Worm (Caenorhabditis elegans) whole organism, L4 larva: ENCODE results near the gene nhr-20.
A peak's percentile ranks its signal among the peaks of the same experiment; 100 is the strongest.

ENCODE experiments used
- F10B5.3 ChIP-seq: sonication (generic microtip); optimal IDR thresholded peaks from 2 replicates; lab custom pipeline; 2016; ENCODE audit warnings: mild to moderate bottlenecking, missing genetic modification characterization, missing compliant biosample characterization
- F37D6.2 ChIP-seq: sonication (generic microtip); optimal IDR thresholded peaks from 2 replicates; lab custom pipeline; 2016; ENCODE audit warnings: mild to moderate bottlenecking, missing genetic modification characterization, missing compliant biosample characterization
- F44E2.7 ChIP-seq: fragments of 200-800 bp; sonication (Bioruptor generic); IDR thresholded peaks from 2 replicates; pipeline ENCODE4 v2.1.2; 2022; ENCODE audit warnings: missing genetic modification characterization, missing compliant biosample characterization
- Y105C5A.15 ChIP-seq: fragments of 200-800 bp; sonication (Bioruptor generic); IDR thresholded peaks from 2 replicates; pipeline ENCODE4 v1.3.6; 2022; ENCODE audit warnings: missing genetic modification characterization, missing compliant biosample characterization
- ZK546.5 ChIP-seq, 2 experiments: sonication (generic microtip); optimal IDR thresholded peaks; 2 replicates each; lab custom pipeline; 2017; ENCODE audit warnings: missing biosample characterization in 2 of 2, missing genetic modification characterization in 2 of 2
- aha-1 ChIP-seq: fragments of 150-350 bp; peaks from one replicate; lab custom pipeline; 2014; ENCODE audit warnings: missing biosample characterization, missing genetic modification characterization
- aly-2 ChIP-seq: sonication (generic microtip); optimal IDR thresholded peaks from 2 replicates; lab custom pipeline; 2018; ENCODE audit warnings: missing biosample characterization, missing genetic modification characterization
- ceh-20 ChIP-seq: fragments of 200-800 bp; sonication (Bioruptor generic); IDR thresholded peaks from 2 replicates; pipeline ENCODE4 v1.3.6; 2022; ENCODE audit warnings: missing genetic modification reagents, missing genetic modification characterization, missing compliant biosample characterization
- ceh-28 ChIP-seq: fragments of 150-350 bp; optimal IDR thresholded peaks from 2 replicates; lab custom pipeline; 2014; ENCODE audit warnings: missing biosample characterization, missing genetic modification reagents, missing genetic modification characterization
- ces-1 ChIP-seq: fragments of 150-350 bp; sonication (generic microtip); optimal IDR thresholded peaks from 4 replicates; lab custom pipeline; 2014; ENCODE audit warnings: missing biosample characterization, missing genetic modification reagents, missing genetic modification characterization
- ctbp-1 ChIP-seq: fragments of 200-800 bp; sonication (Bioruptor generic); IDR thresholded peaks from 2 replicates; pipeline ENCODE4 v1.3.6; 2022; ENCODE audit warnings: missing genetic modification reagents, missing genetic modification characterization, missing compliant biosample characterization
- daf-19 ChIP-seq: fragments of 200-800 bp; sonication (Bioruptor generic); conservative IDR thresholded peaks from 2 replicates; pipeline ENCODE4 v1.3.6; 2022; ENCODE audit warnings: missing genetic modification characterization, missing compliant biosample characterization
- dmd-6 ChIP-seq: fragments of 200-800 bp; sonication (Bioruptor generic); IDR thresholded peaks from 2 replicates; pipeline ENCODE4 v1.3.6; 2022; ENCODE audit warnings: missing genetic modification reagents, missing genetic modification characterization, missing compliant biosample characterization
- dmd-8 ChIP-seq: fragments of 200-800 bp; sonication (Bioruptor generic); IDR thresholded peaks from 2 replicates; pipeline ENCODE4 v1.3.6; 2022; ENCODE audit warnings: missing genetic modification characterization, missing compliant biosample characterization
- dpl-1 ChIP-seq: fragments of 150-350 bp; optimal IDR thresholded peaks from 2 replicates; lab custom pipeline; 2014; ENCODE audit warnings: missing biosample characterization, missing genetic modification reagents, missing genetic modification characterization
- duxl-1 ChIP-seq: sonication (generic microtip); optimal IDR thresholded peaks from 2 replicates; lab custom pipeline; 2016; ENCODE audit warnings: mild to moderate bottlenecking, missing genetic modification characterization, moderate library complexity, missing compliant biosample characterization; ENCODE audit not compliant: poor library complexity
- dve-1 ChIP-seq: sonication (generic microtip); optimal IDR thresholded peaks from 2 replicates; lab custom pipeline; 2017; ENCODE audit warnings: antibody characterized with exemption, mild to moderate bottlenecking, missing genetic modification characterization, missing compliant biosample characterization; ENCODE audit not compliant: insufficient read depth
- egl-43 ChIP-seq: fragments of 200-800 bp; sonication (Bioruptor generic); IDR thresholded peaks from 2 replicates; pipeline ENCODE4 v1.3.6; 2022; ENCODE audit warnings: missing genetic modification reagents, missing genetic modification characterization, missing compliant biosample characterization
- hlh-11 ChIP-seq: fragments of 200-800 bp; sonication (Bioruptor generic); optimal IDR thresholded peaks from 2 replicates; lab custom pipeline; 2018; ENCODE audit warnings: mild to moderate bottlenecking, missing genetic modification characterization, missing compliant biosample characterization
- hlh-30 ChIP-seq: sonication (generic microtip); optimal IDR thresholded peaks from 2 replicates; lab custom pipeline; 2017; ENCODE audit warnings: antibody characterized with exemption, mild to moderate bottlenecking, missing genetic modification characterization, missing compliant biosample characterization; ENCODE audit not compliant: insufficient read depth
- hmg-1.1 ChIP-seq: fragments of 200-800 bp; sonication (Bioruptor generic); IDR thresholded peaks from 2 replicates; pipeline ENCODE4 v1.3.6; 2022; ENCODE audit warnings: missing genetic modification reagents, missing genetic modification characterization, missing compliant biosample characterization
- jun-1 ChIP-seq: fragments of 150-350 bp; optimal IDR thresholded peaks from 2 replicates; lab custom pipeline; 2014; ENCODE audit warnings: missing biosample characterization, missing genetic modification reagents, missing genetic modification characterization
- lim-7 ChIP-seq: fragments of 200-800 bp; sonication (Bioruptor generic); IDR thresholded peaks from 2 replicates; pipeline ENCODE4 v1.3.6; 2022; ENCODE audit warnings: missing genetic modification characterization, missing compliant biosample characterization
- lin-13 ChIP-seq: fragments of 150-350 bp; optimal IDR thresholded peaks from 2 replicates; lab custom pipeline; 2014; ENCODE audit warnings: missing biosample characterization, missing genetic modification reagents, missing genetic modification characterization
- lin-29 ChIP-seq: fragments of 200-800 bp; sonication (Bioruptor generic); IDR thresholded peaks from 2 replicates; pipeline ENCODE4 v1.3.6; 2022; ENCODE audit warnings: missing genetic modification reagents, missing genetic modification characterization, missing compliant biosample characterization
- lsy-2 ChIP-seq, 2 experiments: fragments of 150-350 bp in 1 of 2; sonication (generic microtip) in 1 of 2; optimal IDR thresholded peaks; 2 replicates each; lab custom pipeline; 2014 to 2017; ENCODE audit warnings: missing biosample characterization in 2 of 2, missing genetic modification characterization in 2 of 2
- mdl-1 ChIP-seq, 2 experiments: fragments of 150-350 bp in 1 of 2; sonication (generic microtip) in 1 of 2; optimal IDR thresholded peaks; 2 replicates each; lab custom pipeline; 2014 to 2017; ENCODE audit warnings: missing biosample characterization in 2 of 2, missing genetic modification characterization in 2 of 2
- mep-1 ChIP-seq: fragments of 150-350 bp; sonication (generic microtip); optimal IDR thresholded peaks from 3 replicates; lab custom pipeline; 2014; ENCODE audit warnings: missing biosample characterization, missing genetic modification characterization
- mes-2 ChIP-seq: sonication (generic microtip); optimal IDR thresholded peaks from 2 replicates; lab custom pipeline; 2016; ENCODE audit warnings: missing genotype, mild to moderate bottlenecking, missing genetic modification characterization, missing compliant biosample characterization; ENCODE audit not compliant: poor library complexity, severe bottlenecking
- mxl-3 ChIP-seq: fragments of 200-800 bp; sonication (Bioruptor generic); optimal IDR thresholded peaks from 2 replicates; lab custom pipeline; 2018; ENCODE audit warnings: mild to moderate bottlenecking, missing genetic modification characterization, missing compliant biosample characterization
- nhr-10 ChIP-seq: fragments of 150-350 bp; optimal IDR thresholded peaks from 2 replicates; lab custom pipeline; 2014; ENCODE audit warnings: missing biosample characterization, missing genetic modification characterization
- nhr-11 ChIP-seq: fragments of 150-350 bp; optimal IDR thresholded peaks from 2 replicates; lab custom pipeline; 2014; ENCODE audit warnings: missing biosample characterization, missing genetic modification characterization
- nhr-237 ChIP-seq: sonication (generic microtip); optimal IDR thresholded peaks from 2 replicates; lab custom pipeline; 2017; ENCODE audit warnings: missing biosample characterization, missing genetic modification characterization
- nhr-25 ChIP-seq: sonication (generic microtip); optimal IDR thresholded peaks from 2 replicates; lab custom pipeline; 2017; ENCODE audit warnings: missing genetic modification characterization, mild to moderate bottlenecking, missing compliant biosample characterization, antibody characterized with exemption, moderate library complexity, borderline replicate concordance; ENCODE audit not compliant: insufficient read depth
- nhr-28 ChIP-seq: fragments of 150-350 bp; optimal IDR thresholded peaks from 2 replicates; lab custom pipeline; 2014; ENCODE audit warnings: missing biosample characterization, missing genetic modification characterization
- nhr-41 ChIP-seq: fragments of 200-800 bp; sonication (Bioruptor generic); IDR thresholded peaks from 2 replicates; pipeline ENCODE4 v1.3.6; 2022; ENCODE audit warnings: missing genetic modification reagents, missing genetic modification characterization, missing compliant biosample characterization
- nhr-48 ChIP-seq: sonication (generic microtip); optimal IDR thresholded peaks from 2 replicates; lab custom pipeline; 2016; ENCODE audit warnings: mild to moderate bottlenecking, missing genetic modification characterization, missing compliant biosample characterization
- pha-4 ChIP-seq, 2 experiments: fragments of 150-350 bp in 1 of 2; fragments of 200-800 bp in 1 of 2; sonication (Bioruptor generic) in 1 of 2; IDR thresholded peaks in 1 of 2; optimal IDR thresholded peaks in 1 of 2; 2 replicates each; pipeline versions ENCODE4 v1.3.6 to Lab custom; 2014 to 2022; ENCODE audit warnings: missing genetic modification characterization in 2 of 2, missing genetic modification reagents in 2 of 2, missing biosample characterization in 1 of 2, missing compliant biosample characterization in 1 of 2
- php-3 ChIP-seq: fragments of 200-800 bp; sonication (Bioruptor generic); IDR thresholded peaks from 2 replicates; pipeline ENCODE4 v1.3.6; 2022; ENCODE audit warnings: missing genetic modification reagents, missing genetic modification characterization, missing compliant biosample characterization
- rbr-2 ChIP-seq: sonication (generic microtip); optimal IDR thresholded peaks from 2 replicates; lab custom pipeline; 2016; ENCODE audit warnings: missing genotype, missing genetic modification characterization, missing compliant biosample characterization
- saeg-2 ChIP-seq: fragments of 200-800 bp; sonication (Bioruptor generic); IDR thresholded peaks from 2 replicates; pipeline ENCODE4 v1.3.6; 2022; ENCODE audit warnings: missing genetic modification reagents, missing genetic modification characterization, missing compliant biosample characterization
- spr-3 ChIP-seq: fragments of 200-800 bp; sonication (Bioruptor generic); optimal IDR thresholded peaks from 2 replicates; lab custom pipeline; 2018; ENCODE audit warnings: mild to moderate bottlenecking, missing genetic modification characterization, missing compliant biosample characterization
- unc-130 ChIP-seq: sonication (generic microtip); optimal IDR thresholded peaks from 2 replicates; lab custom pipeline; 2016; ENCODE audit warnings: missing genetic modification reagents, missing genetic modification characterization, missing compliant biosample characterization
- unc-62 ChIP-seq, 3 experiments: fragments of 150-350 bp in 1 of 3; sonication (generic microtip); optimal IDR thresholded peaks in 2 of 3; peaks in 1 of 3; 1 replicate in 1 of 3; 2 replicates in 2 of 3; lab custom pipeline; 2014 to 2017; ENCODE audit warnings: missing biosample characterization in 3 of 3, missing genetic modification characterization in 3 of 3, missing genetic modification reagents in 3 of 3, missing genotype in 1 of 3
- zag-1 ChIP-seq: fragments of 150-350 bp; optimal IDR thresholded peaks from 2 replicates; lab custom pipeline; 2014; ENCODE audit warnings: missing biosample characterization, missing genetic modification characterization
- zfp-3 ChIP-seq: fragments of 200-800 bp; sonication (Bioruptor generic); conservative IDR thresholded peaks from 2 replicates; pipeline ENCODE4 v1.3.6; 2022; ENCODE audit warnings: missing genetic modification reagents, missing genetic modification characterization, missing compliant biosample characterization
- ztf-7 ChIP-seq: fragments of 150-350 bp; optimal IDR thresholded peaks from 2 replicates; lab custom pipeline; 2014; ENCODE audit warnings: missing biosample characterization, missing genetic modification characterization

Gene nhr-20

ce11 chrIII:4237660-4238059 lies 4.6 kb upstream of the nhr-20 start (continued):
- TF ChIP-seq lsy-2 (tag; optimal IDR thresholded peaks at IDR 0.05; lab: Kevin White, UChicago) (peak; percentile 84 to 89), dpl-1 (GFP tag; lab: Kevin White, UChicago) (peak; percentile 64), egl-43 (peak; percentile 89; the same call in 1 of the 2 replicates), ceh-20 (GFP tag; lab: Robert Waterston, UW) (peak; percentile 88), Y105C5A.15 (GFP tag; lab: Robert Waterston, UW) (no peak), F44E2.7 (GFP tag; lab: Robert Waterston, UW) (no peak), ceh-28 (tag; lab: Kevin White, UChicago) (peak; percentile 45), dve-1 (tag; lab: Kevin White, UChicago) (peak; percentile 97), mdl-1 (tag; optimal IDR thresholded peaks at IDR 0.05; lab: Kevin White, UChicago) (peak; percentile 91 to 99), daf-19 (no peak), spr-3 (GFP tag; lab: Kevin White, UChicago) (peak; percentile 20), hlh-30 (tag; lab: Kevin White, UChicago) (peak; percentile 98), duxl-1 (tag; lab: Kevin White, UChicago) (peak; percentile 70), aly-2 (tag; lab: Kevin White, UChicago) (no peak), zfp-3 (GFP tag; lab: Robert Waterston, UW) (peak; percentile 83), nhr-237 (tag; lab: Kevin White, UChicago) (no peak), unc-130 (no peak), zag-1 (no peak), php-3 (GFP tag; lab: Robert Waterston, UW) (peak; percentile 65; the same call in 1 of the 2 replicates), hlh-11 (tag; lab: Kevin White, UChicago) (peak; percentile 99), dmd-6 (GFP tag; lab: Robert Waterston, UW) (peak; percentile 98), F37D6.2 (peak; percentile 68), nhr-10 (peak; percentile 80), nhr-48 (peak; percentile 98), ztf-7 (tag; lab: Kevin White, UChicago) (peak; percentile 74), jun-1 (tag; lab: Kevin White, UChicago) (peak; percentile 79), nhr-41 (GFP tag; lab: Robert Waterston, UW) (peak; percentile 70; the same call in 1 of the 2 replicates), rbr-2 (tag; lab: Kevin White, UChicago) (peak; percentile 88)

DNA sequence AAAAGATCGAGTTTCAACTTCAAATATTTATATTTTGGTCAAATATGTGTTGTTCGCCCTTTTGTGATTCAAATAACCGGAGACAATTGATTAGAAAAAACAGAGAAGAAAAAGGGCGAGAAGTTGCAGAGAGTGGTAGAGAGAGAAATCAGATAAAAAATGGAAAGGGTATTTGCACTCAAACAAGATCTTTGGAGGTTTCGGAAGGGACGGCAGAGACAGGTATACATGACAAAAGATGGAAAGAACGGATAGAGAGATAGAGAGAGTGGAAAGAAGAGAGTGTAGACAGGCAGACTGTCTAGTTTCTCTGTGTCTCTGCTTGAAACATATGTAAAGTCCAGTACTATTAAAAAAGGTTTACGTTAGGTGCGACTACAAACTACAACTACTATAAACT lies 3.2 kb upstream of the nhr-20 start:
- peak; percentile 27; the same call in 1 of the 2 replicates for TF ChIP-seq hmg-1.1 (GFP tag; lab: Robert Waterston, UW)
- peak; percentile 61 for TF ChIP-seq nhr-28
- peak; percentile 89 for TF ChIP-seq lin-13 (GFP tag; lab: Kevin White, UChicago)
- TF ChIP-seq lsy-2 (tag; optimal IDR thresholded peaks at IDR 0.05; lab: Kevin White, UChicago): peak in 1 of 2 experiments; percentile 31
- peak; percentile 64 for TF ChIP-seq hlh-11 (tag; lab: Kevin White, UChicago)
- no peak for TF ChIP-seq ZK546.5 (tag; optimal IDR thresholded peaks at IDR 0.05; lab: Kevin White, UChicago)
- TF ChIP-seq lin-29: no peak
- no peak for TF ChIP-seq dmd-8
- peak; percentile 26 for TF ChIP-seq hlh-30 (tag; lab: Kevin White, UChicago)
- peak; percentile 35 for TF ChIP-seq mxl-3 (GFP tag; lab: Kevin White, UChicago)
- TF ChIP-seq dmd-6 (GFP tag; lab: Robert Waterston, UW): peak; percentile 40
- peak; percentile 64 for TF ChIP-seq nhr-48
- peak; percentile 59 for TF ChIP-seq nhr-25 (tag; lab: Kevin White, UChicago)
- peak; percentile 30 for TF ChIP-seq mes-2 (tag; lab: Kevin White, UChicago)
- no peak for TF ChIP-seq ces-1 (GFP tag; lab: Kevin White, UChicago)
- peak in 1 of 2 experiments; percentile 62 for TF ChIP-seq unc-62 (GFP tag; optimal IDR thresholded peaks at IDR 0.05 in 1 of 2; lab: Kevin White, UChicago)
- no peak for TF ChIP-seq unc-62 (tag; optimal IDR thresholded peaks at IDR 0.05; lab: Kevin White, UChicago)
- no peak for TF ChIP-seq lim-7 (GFP tag; lab: Robert Waterston, UW)
- TF ChIP-seq dpl-1 (GFP tag; lab: Kevin White, UChicago): no peak
- peak; percentile 50 for TF ChIP-seq nhr-11
- TF ChIP-seq mdl-1 (tag; optimal IDR thresholded peaks at IDR 0.05; lab: Kevin White, UChicago): peak in 1 of 2 experiments; percentile 36
- TF ChIP-seq F10B5.3 (tag; lab: Kevin White, UChicago): no peak
- TF ChIP-seq pha-4 (GFP tag; IDR thresholded peaks at IDR 0.05; lab: Robert Waterston, UW): no peak
- TF ChIP-seq pha-4 (tag; optimal IDR thresholded peaks at IDR 0.05; lab: Kevin White, UChicago): no peak
- 0 out of 2 replicates have a peak, but pooled peaks have one; percentile 40 for TF ChIP-seq ctbp-1 (GFP tag; lab: Robert Waterston, UW)
- TF ChIP-seq mep-1 (tag; lab: Kevin White, UChicago): peak; percentile 41
- TF ChIP-seq aha-1 (tag; lab: Kevin White, UChicago): peak; percentile 73
- no peak for TF ChIP-seq saeg-2 (GFP tag; lab: Robert Waterston, UW)
